Fruit fly (Drosophila melanogaster) whole organism, embryonic: ENCODE data around the gene drongo.

ENCODE experiments used
- CG14710 ChIP-seq: fragments of 200-800 bp; sonication (Bioruptor generic); optimal IDR thresholded peaks from 3 replicates; lab custom pipeline; 2019; ENCODE audit warnings: missing biosample characterization, mild to moderate bottlenecking, missing genetic modification characterization, moderate library complexity
- CG8478 ChIP-seq: fragments of >200 bp; optimal IDR thresholded peaks from 2 replicates; lab custom pipeline; 2018
- eyg ChIP-seq: fragments of 200-800 bp; sonication (Bioruptor generic); optimal IDR thresholded peaks from 3 replicates; lab custom pipeline; 2016; ENCODE audit warnings: missing biosample characterization, missing genetic modification characterization
- nerfin-1 ChIP-seq: fragments of 200-800 bp; sonication (Bioruptor generic); optimal IDR thresholded peaks from 3 replicates; lab custom pipeline; 2019; ENCODE audit warnings: missing biosample characterization, mild to moderate bottlenecking, missing genetic modification characterization, moderate library complexity
- ranshi ChIP-seq: fragments of 200-800 bp; sonication (Bioruptor generic); IDR thresholded peaks from 2 replicates; pipeline ENCODE4 v1.3.6; 2022; ENCODE audit warnings: missing biosample characterization, missing genetic modification characterization
- sc ChIP-seq, 3 experiments: fragments of >200 bp in 2 of 3; fragments of 200-800 bp in 1 of 3; sonication (Bioruptor generic) in 1 of 3; optimal IDR thresholded peaks; 2 replicates in 2 of 3; 3 replicates in 1 of 3; lab custom pipeline; 2017; ENCODE audit warnings: mild to moderate bottlenecking in 1 of 3, missing biosample characterization in 1 of 3, missing genetic modification characterization in 1 of 3, missing genetic modification reagents in 1 of 3
- seq ChIP-seq: fragments of 200-800 bp; sonication (Bioruptor generic); IDR thresholded peaks from 2 replicates; pipeline ENCODE4 v1.3.6; 2022; ENCODE audit warnings: missing biosample characterization, missing genetic modification characterization
- wdn ChIP-seq: fragments of 200-800 bp; sonication (Bioruptor generic); IDR thresholded peaks from 2 replicates; pipeline ENCODE4 v1.3.6; 2022; ENCODE audit warnings: missing biosample characterization, missing genetic modification characterization

dm6 chr2L:865851-866250, 15.0 kb upstream of the drongo start:
- TF ChIP-seq eyg (GFP tag; lab: Kevin White, UChicago) (peak; percentile 92), CG14710 (tag; lab: Kevin White, UChicago) (peak; percentile 93), nerfin-1 (tag; lab: Kevin White, UChicago) (peak; percentile 92), wdn (peak; percentile 93), sc (optimal IDR thresholded peaks at IDR 0.05; lab: Kevin White, UChicago) (no peak), sc (GFP tag; optimal IDR thresholded peaks at IDR 0.05; lab: Kevin White, UChicago) (peak; percentile 90), ranshi (GFP tag; lab: Robert Waterston, UW) (peak; percentile 97), seq (peak; percentile 96), CG8478 (no peak)
